Worm (Caenorhabditis elegans) whole organism, early embryonic: Measurements from ENCODE around the gene nhr-106.
A peak's percentile ranks its signal among the peaks of the same experiment; 100 is the strongest.

ENCODE experiments used
- B0310.2 ChIP-seq: sonication (generic microtip); optimal IDR thresholded peaks from 2 replicates; lab custom pipeline; 2016; ENCODE audit warnings: mild to moderate bottlenecking, missing genetic modification characterization, missing compliant biosample characterization
- F13C5.2 ChIP-seq: sonication (generic microtip); optimal IDR thresholded peaks from 2 replicates; lab custom pipeline; 2017; ENCODE audit warnings: mild to moderate bottlenecking, missing genetic modification characterization, inconsistent platforms, missing compliant biosample characterization
- aly-1 ChIP-seq: sonication (generic microtip); optimal IDR thresholded peaks from 2 replicates; lab custom pipeline; 2016; ENCODE audit warnings: missing genetic modification characterization, missing compliant biosample characterization
- ama-1 ChIP-seq: fragments of 150-350 bp; optimal IDR thresholded peaks from 2 replicates; lab custom pipeline; 2014
- ceh-13 ChIP-seq: fragments of 200-800 bp; sonication (Bioruptor generic); optimal IDR thresholded peaks from 2 replicates; lab custom pipeline; 2018; ENCODE audit warnings: mild to moderate bottlenecking, missing genetic modification characterization, missing compliant biosample characterization
- ceh-36 ChIP-seq: sonication (generic microtip); optimal IDR thresholded peaks from 2 replicates; lab custom pipeline; 2016; ENCODE audit warnings: missing genetic modification characterization, inconsistent platforms, missing compliant biosample characterization
- ets-7 ChIP-seq: sonication (generic microtip); optimal IDR thresholded peaks from 2 replicates; lab custom pipeline; 2016; ENCODE audit warnings: missing genotype, missing genetic modification characterization, missing compliant biosample characterization
- flt-1 ChIP-seq: fragments of 200-800 bp; sonication (Bioruptor generic); IDR thresholded peaks from 2 replicates; pipeline ENCODE4 v1.3.6; 2022; ENCODE audit warnings: missing genetic modification characterization, missing compliant biosample characterization
- hmbx-1 ChIP-seq: sonication (generic microtip); optimal IDR thresholded peaks from 2 replicates; lab custom pipeline; 2016; ENCODE audit warnings: mild to moderate bottlenecking, missing genetic modification characterization, missing compliant biosample characterization
- hmg-4 ChIP-seq: fragments of 200-800 bp; sonication (Bioruptor generic); optimal IDR thresholded peaks from 2 replicates; lab custom pipeline; 2018; ENCODE audit warnings: mild to moderate bottlenecking, missing genetic modification characterization, missing compliant biosample characterization
- hnd-1 ChIP-seq: sonication (generic microtip); optimal IDR thresholded peaks from 2 replicates; lab custom pipeline; 2016; ENCODE audit warnings: missing genetic modification characterization, missing compliant biosample characterization
- pes-1 ChIP-seq: fragments of 200-800 bp; sonication (Bioruptor generic); IDR thresholded peaks from 2 replicates; pipeline ENCODE4 v1.3.6; 2022; ENCODE audit warnings: missing genetic modification reagents, missing genetic modification characterization, missing compliant biosample characterization
- scrt-1 ChIP-seq: fragments of 200-800 bp; sonication (Bioruptor generic); IDR thresholded peaks from 2 replicates; pipeline ENCODE4 v1.3.6; 2022; ENCODE audit warnings: missing genetic modification characterization, missing compliant biosample characterization
- sea-1 ChIP-seq: fragments of 200-800 bp; sonication (Bioruptor generic); conservative IDR thresholded peaks from 2 replicates; pipeline ENCODE4 v1.3.6; 2022; ENCODE audit warnings: missing genetic modification characterization, missing compliant biosample characterization
- tbx-11 ChIP-seq: fragments of 200-800 bp; sonication (Bioruptor generic); IDR thresholded peaks from 2 replicates; pipeline ENCODE4 v1.3.6; 2022; ENCODE audit warnings: missing genetic modification characterization, missing compliant biosample characterization
- tbx-37 ChIP-seq: fragments of 200-800 bp; sonication (Bioruptor generic); conservative IDR thresholded peaks from 2 replicates; pipeline ENCODE4 v1.3.6; 2022; ENCODE audit warnings: missing genetic modification reagents, missing genetic modification characterization, missing compliant biosample characterization
- tra-4 ChIP-seq: sonication (generic microtip); optimal IDR thresholded peaks from 2 replicates; lab custom pipeline; 2017; ENCODE audit warnings: missing genetic modification characterization, missing compliant biosample characterization

Gene nhr-106

DNA sequence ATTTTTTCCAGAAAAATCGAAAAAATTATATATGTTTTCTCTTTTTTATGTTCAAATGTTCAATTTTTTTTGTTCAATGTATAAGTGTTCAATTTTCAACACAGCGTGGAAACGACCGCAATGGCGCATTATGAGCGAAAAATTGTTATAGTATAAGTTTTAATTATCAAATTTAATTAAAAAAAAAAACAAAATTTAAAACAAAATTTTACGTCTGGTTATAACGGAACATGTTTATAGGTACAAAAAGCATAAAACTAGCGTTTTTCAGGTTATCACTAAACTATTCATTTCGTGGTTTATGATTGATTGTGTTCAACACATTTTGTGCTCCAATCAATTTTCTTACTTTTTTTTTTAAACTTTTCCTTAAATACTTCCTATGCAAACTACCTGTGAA lies at the start of gene nhr-106:
Gene nhr-106 (plus strand): TSS at position 301 of the 400 bp plus-strand sequence.
- TF ChIP-seq B0310.2 (tag; lab: Kevin White, UChicago) (no peak), hnd-1 (tag; lab: Kevin White, UChicago) (no peak), flt-1 (no peak), aly-1 (tag; lab: Kevin White, UChicago) (no peak), scrt-1 (GFP tag; lab: Robert Waterston, UW) (no peak), ceh-13 (no peak), tra-4 (tag; lab: Kevin White, UChicago) (no peak), tbx-37 (GFP tag; lab: Robert Waterston, UW) (no peak), pes-1 (GFP tag; lab: Robert Waterston, UW) (no peak), ets-7 (tag; lab: Kevin White, UChicago) (no peak), hmbx-1 (tag; lab: Kevin White, UChicago) (no peak), hmg-4 (GFP tag; lab: Kevin White, UChicago) (no peak), ceh-36 (tag; lab: Kevin White, UChicago) (no peak), F13C5.2 (tag; lab: Kevin White, UChicago) (no peak), tbx-11 (no peak)

DNA sequence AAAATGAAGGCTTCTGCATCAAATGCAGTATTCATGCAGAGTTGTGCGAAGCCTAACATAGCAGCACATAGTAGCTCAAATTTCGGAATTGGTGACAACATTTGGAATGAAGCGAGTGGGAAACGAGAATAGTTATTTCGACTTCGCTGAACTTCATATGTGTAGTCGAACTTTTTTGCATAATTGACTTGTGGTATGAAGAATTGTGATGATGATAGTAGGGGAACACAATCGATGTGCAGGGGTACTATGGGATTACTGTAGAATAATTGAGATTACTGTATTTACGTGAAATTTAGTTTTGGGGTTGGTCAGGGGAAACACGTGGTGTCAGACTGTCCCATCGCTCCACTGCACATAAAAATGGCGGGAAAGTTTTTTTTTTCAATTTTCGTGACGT lies 48.5 kb upstream of the nhr-106 start, which contains the start of gene B0554.7:
Gene B0554.7 (minus strand): TSS at position 101 of the 400 bp plus-strand sequence.
- no peak for TF ChIP-seq aly-1 (tag; lab: Kevin White, UChicago)
- no peak for TF ChIP-seq ceh-13
- TF ChIP-seq flt-1, result no peak
- TF ChIP-seq tra-4 (tag; lab: Kevin White, UChicago), result no peak
- TF ChIP-seq hmbx-1 (tag; lab: Kevin White, UChicago), result no peak

DNA sequence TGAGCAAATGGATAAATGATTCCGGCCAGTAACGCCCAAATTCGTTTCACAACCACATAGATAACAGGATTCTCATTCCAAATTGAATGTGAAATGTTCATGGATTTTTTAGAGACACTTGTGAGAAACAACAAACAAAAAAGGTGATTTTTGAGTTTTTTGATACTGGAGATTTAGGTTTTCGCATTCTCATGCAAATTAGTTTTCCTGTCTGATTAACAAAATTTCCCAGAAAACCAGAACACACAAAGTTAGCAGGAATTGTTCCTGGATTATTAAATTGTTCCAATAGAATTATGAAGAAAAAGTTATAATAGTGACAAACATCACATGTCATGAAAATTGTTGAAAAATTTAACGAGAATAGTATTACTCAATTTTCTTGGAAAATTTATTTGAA lies 46.2 kb upstream of the nhr-106 start, which contains the start of gene srh-33:
Gene srh-33 (minus strand): TSS at position 101 of the 400 bp plus-strand sequence.
- no peak for TF ChIP-seq hmg-4 (GFP tag; lab: Kevin White, UChicago)
- TF ChIP-seq B0310.2 (tag; lab: Kevin White, UChicago), result no peak
- no peak for TF ChIP-seq pes-1 (GFP tag; lab: Robert Waterston, UW)
- TF ChIP-seq scrt-1 (GFP tag; lab: Robert Waterston, UW), result no peak
- TF ChIP-seq tra-4 (tag; lab: Kevin White, UChicago), result no peak
- TF ChIP-seq hmbx-1 (tag; lab: Kevin White, UChicago), result no peak

DNA sequence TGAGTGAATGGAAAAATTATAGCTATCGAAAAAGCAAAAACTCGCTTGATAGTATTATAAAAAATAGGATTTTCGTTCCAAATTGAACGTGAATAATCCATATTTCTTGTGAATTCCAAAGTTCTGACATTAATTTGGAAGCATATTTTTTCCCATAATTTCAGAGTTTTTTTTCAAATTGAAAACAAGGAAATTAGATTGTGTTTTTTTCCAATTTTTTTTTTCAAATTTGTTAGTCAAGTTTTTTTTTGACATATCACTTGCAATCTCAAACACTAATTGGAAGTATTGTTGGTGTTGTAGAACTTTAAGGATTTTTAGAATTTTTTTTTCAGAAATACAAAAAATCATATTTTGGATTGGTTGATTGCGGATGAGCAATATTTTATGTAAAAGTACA lies 42.8 kb upstream of the nhr-106 start, which contains the start of gene srh-34:
Gene srh-34 (minus strand): TSS at position 101 of the 400 bp plus-strand sequence.
- TF ChIP-seq hmg-4 (GFP tag; lab: Kevin White, UChicago) (no peak), ceh-13 (no peak), pes-1 (GFP tag; lab: Robert Waterston, UW) (no peak), hmbx-1 (tag; lab: Kevin White, UChicago) (no peak), scrt-1 (GFP tag; lab: Robert Waterston, UW) (no peak), B0310.2 (tag; lab: Kevin White, UChicago) (no peak), tbx-37 (GFP tag; lab: Robert Waterston, UW) (no peak), hnd-1 (tag; lab: Kevin White, UChicago) (no peak), ets-7 (tag; lab: Kevin White, UChicago) (no peak), aly-1 (tag; lab: Kevin White, UChicago) (no peak), flt-1 (no peak), F13C5.2 (tag; lab: Kevin White, UChicago) (no peak), tbx-11 (no peak), ceh-36 (tag; lab: Kevin White, UChicago) (no peak)

DNA sequence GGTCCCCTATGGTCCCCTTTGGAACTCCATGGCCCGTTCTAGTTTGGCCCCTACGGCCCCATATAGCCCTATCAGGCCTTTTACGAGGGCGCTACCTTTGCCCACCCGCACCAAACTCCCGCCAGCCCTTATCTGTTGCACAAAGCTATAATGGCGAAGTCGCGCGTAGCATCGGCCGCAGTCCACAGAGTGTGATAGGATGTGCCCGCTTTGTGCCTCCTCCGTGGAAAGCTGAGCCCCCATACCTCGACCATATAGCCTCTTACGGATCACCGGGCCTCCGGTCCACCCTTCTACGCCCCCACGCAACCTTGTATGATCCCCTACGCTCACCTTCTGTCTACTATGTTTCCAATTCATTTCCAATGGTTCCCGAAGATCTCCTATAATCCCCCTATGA lies 42.4 kb upstream of the nhr-106 start:
- TF ChIP-seq aly-1 (tag; lab: Kevin White, UChicago), result no peak
- no peak for TF ChIP-seq ama-1 (lab: Kevin White, UChicago)
- peak; percentile 23 for TF ChIP-seq hmg-4 (GFP tag; lab: Kevin White, UChicago)

DNA sequence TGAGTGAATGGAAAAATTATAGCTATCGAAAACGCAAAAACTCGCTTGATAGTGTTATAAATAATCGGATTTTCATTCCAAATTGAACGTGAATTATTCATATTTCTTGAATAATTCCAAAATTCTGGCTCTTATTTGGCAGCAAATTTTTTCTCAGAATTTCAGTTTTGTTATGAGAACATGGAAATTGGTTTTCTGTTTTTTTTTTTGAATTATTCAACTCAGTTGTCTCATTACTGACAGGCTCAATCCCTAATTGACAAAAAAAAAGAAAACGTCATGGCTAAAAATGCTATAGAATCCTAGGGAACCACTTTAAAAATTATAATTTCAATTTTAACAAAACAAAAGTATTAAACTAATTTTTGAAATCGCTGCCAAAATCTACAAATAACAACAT lies 40.3 kb upstream of the nhr-106 start, which contains the start of gene srh-35:
Gene srh-35 (minus strand): TSS at position 101 of the 400 bp plus-strand sequence.
- no peak for TF ChIP-seq sea-1 (GFP tag; lab: Robert Waterston, UW)
- TF ChIP-seq hmg-4 (GFP tag; lab: Kevin White, UChicago), result no peak
- no peak for TF ChIP-seq tbx-37 (GFP tag; lab: Robert Waterston, UW)
- TF ChIP-seq tbx-11, result no peak
- TF ChIP-seq ets-7 (tag; lab: Kevin White, UChicago), result no peak
- TF ChIP-seq ceh-13, result no peak
- no peak for TF ChIP-seq ama-1 (lab: Kevin White, UChicago)
- TF ChIP-seq B0310.2 (tag; lab: Kevin White, UChicago), result no peak
- TF ChIP-seq flt-1, result no peak
- TF ChIP-seq scrt-1 (GFP tag; lab: Robert Waterston, UW), result no peak
- no peak for TF ChIP-seq tra-4 (tag; lab: Kevin White, UChicago)
- TF ChIP-seq ceh-36 (tag; lab: Kevin White, UChicago), result no peak
- no peak for TF ChIP-seq hnd-1 (tag; lab: Kevin White, UChicago)
- TF ChIP-seq aly-1 (tag; lab: Kevin White, UChicago), result no peak

DNA sequence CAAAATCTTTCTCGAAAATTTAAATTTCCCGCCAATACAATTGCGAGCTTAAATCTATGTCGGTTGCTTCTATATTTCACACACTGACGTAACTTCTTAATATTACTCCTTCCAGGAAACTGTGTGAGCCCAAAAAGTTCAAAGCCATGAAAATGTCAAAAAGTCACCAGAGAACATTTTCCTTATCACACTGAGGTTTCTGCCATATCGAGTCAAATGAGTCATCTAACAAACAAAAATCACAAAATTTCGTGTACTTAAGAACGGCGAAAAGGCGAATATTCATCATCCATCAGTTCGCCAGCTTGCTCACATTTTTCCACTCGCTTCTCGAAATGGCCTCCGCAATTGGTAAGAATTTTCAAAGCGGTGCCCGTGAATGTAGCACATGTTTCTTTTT lies 39.7 kb upstream of the nhr-106 start, which contains the start of gene M02H5.8:
Gene M02H5.8 (plus strand): TSS at position 297 of the 400 bp plus-strand sequence.
- no peak for TF ChIP-seq ceh-13
- TF ChIP-seq hmbx-1 (tag; lab: Kevin White, UChicago), result no peak
- no peak for TF ChIP-seq ets-7 (tag; lab: Kevin White, UChicago)
- TF ChIP-seq pes-1 (GFP tag; lab: Robert Waterston, UW), result no peak
- TF ChIP-seq aly-1 (tag; lab: Kevin White, UChicago), result no peak
- no peak for TF ChIP-seq tbx-11
- TF ChIP-seq tbx-37 (GFP tag; lab: Robert Waterston, UW), result no peak
- no peak for TF ChIP-seq sea-1 (GFP tag; lab: Robert Waterston, UW)
- TF ChIP-seq ceh-36 (tag; lab: Kevin White, UChicago), result no peak
- TF ChIP-seq tra-4 (tag; lab: Kevin White, UChicago), result no peak
- no peak for TF ChIP-seq hmg-4 (GFP tag; lab: Kevin White, UChicago)
- no peak for TF ChIP-seq hnd-1 (tag; lab: Kevin White, UChicago)
- TF ChIP-seq F13C5.2 (tag; lab: Kevin White, UChicago), result no peak
- TF ChIP-seq ama-1 (lab: Kevin White, UChicago), result no peak
